Fruit fly (Drosophila melanogaster) whole organism, adult: Measurements from ENCODE around the gene CG42395.

Experiments used
- CG11617 ChIP-seq: fragments of 200-800 bp; sonication (Bioruptor generic); optimal IDR thresholded peaks from 2 replicates; lab custom pipeline; 2017; ENCODE audit warnings: mild to moderate bottlenecking, missing biosample characterization, missing genetic modification reagents, missing genetic modification characterization
- CG12768 ChIP-seq: fragments of 200-800 bp; sonication (Bioruptor generic); optimal IDR thresholded peaks from 2 replicates; lab custom pipeline; 2017; ENCODE audit warnings: missing biosample characterization, missing genetic modification characterization, mild to moderate bottlenecking, moderate library complexity, missing genetic modification reagents
- CG14711 ChIP-seq: fragments of 200-800 bp; sonication (Bioruptor generic); optimal IDR thresholded peaks from 2 replicates; lab custom pipeline; 2018; ENCODE audit warnings: missing biosample characterization, mild to moderate bottlenecking, missing genetic modification characterization, moderate library complexity
- CG1620 ChIP-seq: fragments of 200-800 bp; sonication (Bioruptor generic); optimal IDR thresholded peaks from 2 replicates; lab custom pipeline; 2016; ENCODE audit warnings: missing biosample characterization, missing genetic modification characterization
- CG33017 ChIP-seq: fragments of 200-800 bp; sonication (Bioruptor generic); optimal IDR thresholded peaks from 2 replicates; lab custom pipeline; 2018; ENCODE audit warnings: missing biosample characterization, mild to moderate bottlenecking, missing genetic modification characterization, moderate library complexity
- CG5204 ChIP-seq: fragments of 200-800 bp; sonication (Bioruptor generic); optimal IDR thresholded peaks from 2 replicates; lab custom pipeline; 2016; ENCODE audit warnings: missing biosample characterization, missing genetic modification characterization
- CG7045 ChIP-seq: fragments of 200-800 bp; sonication (Bioruptor generic); optimal IDR thresholded peaks from 2 replicates; lab custom pipeline; 2017; ENCODE audit warnings: missing biosample characterization, mild to moderate bottlenecking, missing genetic modification characterization
- CG7101 ChIP-seq: fragments of 200-800 bp; sonication (Bioruptor generic); optimal IDR thresholded peaks from 2 replicates; lab custom pipeline; 2018; ENCODE audit warnings: missing biosample characterization, mild to moderate bottlenecking, missing genetic modification characterization, moderate library complexity
- Clk ChIP-seq: fragments of 200-800 bp; sonication (Bioruptor generic); optimal IDR thresholded peaks from 2 replicates; lab custom pipeline; 2017; ENCODE audit warnings: missing biosample characterization, missing genetic modification characterization
- Crg-1 ChIP-seq: fragments of 200-800 bp; sonication (Bioruptor generic); optimal IDR thresholded peaks from 2 replicates; lab custom pipeline; 2016; ENCODE audit warnings: missing biosample characterization, missing genetic modification characterization
- Hr96 ChIP-seq: fragments of 200-800 bp; sonication (Bioruptor generic); optimal IDR thresholded peaks from 2 replicates; lab custom pipeline; 2016; ENCODE audit warnings: missing biosample characterization, missing genetic modification characterization
- Mnt ChIP-seq: fragments of 200-800 bp; sonication (Bioruptor generic); optimal IDR thresholded peaks from 2 replicates; lab custom pipeline; 2016; ENCODE audit warnings: missing biosample characterization, mild to moderate bottlenecking, missing genetic modification characterization
- bab1 ChIP-seq: fragments of 200-800 bp; sonication (Bioruptor generic); optimal IDR thresholded peaks from 3 replicates; lab custom pipeline; 2019; ENCODE audit warnings: missing biosample characterization, mild to moderate bottlenecking, missing genetic modification characterization, moderate library complexity
- cic ChIP-seq: fragments of 200-800 bp; sonication (Bioruptor generic); optimal IDR thresholded peaks from 2 replicates; lab custom pipeline; 2017; ENCODE audit warnings: missing biosample characterization, mild to moderate bottlenecking, missing genetic modification characterization, moderate library complexity
- cnc ChIP-seq, 2 experiments: fragments of >200 bp; optimal IDR thresholded peaks; 2 replicates each; lab custom pipeline; 2017
- kay ChIP-seq: fragments of 200-800 bp; sonication (Bioruptor generic); peaks from one replicate; lab custom pipeline; 2016; ENCODE audit warnings: missing biosample characterization, missing genetic modification characterization, borderline replicate concordance
- ovo ChIP-seq: fragments of 200-800 bp; sonication (Bioruptor generic); optimal IDR thresholded peaks from 2 replicates; lab custom pipeline; 2016; ENCODE audit warnings: missing biosample characterization, missing genetic modification characterization
- pad ChIP-seq: fragments of 200-800 bp; sonication (Bioruptor generic); optimal IDR thresholded peaks from 3 replicates; lab custom pipeline; 2017; ENCODE audit warnings: missing biosample characterization, missing genetic modification characterization, mild to moderate bottlenecking, moderate library complexity, missing genetic modification reagents
- tj ChIP-seq: fragments of 200-800 bp; sonication (Bioruptor generic); optimal IDR thresholded peaks from 3 replicates; lab custom pipeline; 2017; ENCODE audit warnings: missing biosample characterization, mild to moderate bottlenecking, missing genetic modification characterization, moderate library complexity
- toe ChIP-seq: fragments of 200-800 bp; sonication (Bioruptor generic); optimal IDR thresholded peaks from 2 replicates; lab custom pipeline; 2016; ENCODE audit warnings: missing biosample characterization, missing genetic modification characterization

Gene CG42395

DNA sequence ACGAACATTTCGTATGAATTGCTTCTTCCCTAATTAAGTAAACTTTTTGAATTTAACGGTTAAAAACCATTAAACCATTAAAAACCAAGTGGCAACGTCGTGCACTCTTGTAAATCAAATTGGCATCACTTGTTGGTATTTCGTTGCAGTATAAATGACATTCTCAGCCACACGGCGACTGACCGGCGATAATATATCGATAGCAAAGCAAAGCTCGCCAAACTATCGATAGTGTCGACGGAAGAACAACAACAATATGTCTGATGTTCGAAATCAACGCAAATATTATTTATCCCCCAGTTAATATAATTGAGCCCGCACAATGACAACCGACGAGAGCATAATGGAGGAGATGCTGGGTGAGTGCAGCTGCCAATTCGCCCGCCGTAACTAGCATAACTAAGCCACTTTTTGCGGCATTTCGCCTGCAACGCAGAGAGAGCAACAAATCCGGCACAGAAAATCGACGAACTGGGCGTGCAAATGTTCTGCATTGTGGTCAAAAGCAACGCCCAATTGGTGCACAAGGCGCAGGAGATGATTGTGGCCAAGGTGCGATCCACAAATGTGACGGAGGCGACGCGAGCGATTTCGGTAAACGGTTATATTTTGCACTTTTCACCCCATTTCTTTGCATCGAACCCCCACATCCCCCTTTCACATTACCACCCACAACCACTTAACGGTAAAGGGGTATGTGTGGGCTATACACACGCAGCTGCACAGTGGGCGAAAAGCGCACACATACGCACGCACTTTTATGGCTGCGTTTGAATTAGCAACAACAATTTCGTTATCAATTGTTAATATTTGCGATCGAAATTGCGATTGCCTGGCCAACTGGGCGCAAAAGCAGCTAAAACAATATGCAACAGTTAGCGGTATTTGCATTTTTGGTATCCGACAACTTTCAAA, 25.0 kb upstream of the CG42395 start, which contains the start of gene Gga:
TSS of gene Gga (plus strand) at position 213 of the 915 bp plus-strand sequence.
- TF ChIP-seq pad (GFP tag; lab: Kevin White, UChicago) (peak; percentile 62), CG11617 (GFP tag; lab: Kevin White, UChicago) (peak; percentile 4), CG7101 (tag; lab: Kevin White, UChicago) (peak; percentile 19), Crg-1 (GFP tag; lab: Kevin White, UChicago) (peak; percentile 1), CG5204 (no peak), ovo (GFP tag; lab: Kevin White, UChicago) (peak; percentile 92), bab1 (GFP tag; lab: Kevin White, UChicago) (peak; percentile 42), CG7045 (GFP tag; lab: Kevin White, UChicago) (no peak), CG1620 (GFP tag; lab: Kevin White, UChicago) (peak; percentile 21), Mnt (GFP tag; lab: Kevin White, UChicago) (peak; percentile 7)

DNA sequence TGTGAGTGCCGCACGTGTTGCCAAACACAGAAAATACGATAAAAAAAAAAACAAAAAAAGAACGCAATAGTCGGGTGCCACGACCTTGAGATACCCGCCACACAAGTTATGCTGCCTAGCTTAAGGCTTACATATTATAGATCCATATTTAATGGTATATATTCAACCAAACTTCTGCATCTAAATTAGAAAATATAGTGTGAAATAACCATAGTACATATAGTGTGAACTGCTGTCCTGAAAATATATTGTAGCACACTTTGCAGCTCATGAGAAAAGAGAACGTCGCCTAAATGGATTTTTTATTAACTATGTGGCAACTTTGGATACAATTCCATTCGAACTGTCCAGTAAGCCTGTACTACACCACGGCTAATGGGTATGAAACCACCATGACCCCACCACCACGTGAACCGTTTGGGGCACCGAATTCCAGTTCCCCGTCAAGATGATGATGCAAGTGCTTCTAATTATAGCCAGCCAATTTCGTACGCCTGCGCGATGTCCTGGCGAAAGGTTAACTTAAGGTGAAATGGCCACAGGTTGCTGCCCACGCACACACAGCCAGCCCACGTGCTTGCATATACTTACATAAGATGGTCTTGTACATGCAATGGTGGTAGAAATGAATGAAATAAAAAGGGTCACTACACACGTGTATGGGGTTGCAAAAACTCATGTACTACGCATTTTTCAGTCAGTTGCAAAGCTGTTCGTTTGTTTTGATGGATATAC, 24.2 kb upstream of the CG42395 start:
- no peak for TF ChIP-seq pad (GFP tag; lab: Kevin White, UChicago)
- TF ChIP-seq CG33017 (tag; lab: Kevin White, UChicago), result peak; percentile 31
- peak; percentile 39 for TF ChIP-seq CG7101 (tag; lab: Kevin White, UChicago)
- peak; percentile 47 for TF ChIP-seq CG11617 (GFP tag; lab: Kevin White, UChicago)
- peak; percentile 22 for TF ChIP-seq toe (GFP tag; lab: Kevin White, UChicago)
- TF ChIP-seq tj, result peak; percentile 27
- no peak for TF ChIP-seq Hr96 (GFP tag; lab: Kevin White, UChicago)
- peak; percentile 49 for TF ChIP-seq CG14711 (tag; lab: Kevin White, UChicago)
- TF ChIP-seq ovo (GFP tag; lab: Kevin White, UChicago), result no peak
- no peak for TF ChIP-seq Clk (GFP tag; lab: Kevin White, UChicago)
- no peak for TF ChIP-seq cic (GFP tag; lab: Kevin White, UChicago)
- TF ChIP-seq bab1 (GFP tag; lab: Kevin White, UChicago), result no peak
- peak; percentile 80 for TF ChIP-seq Mnt (GFP tag; lab: Kevin White, UChicago)
- no peak for TF ChIP-seq Crg-1 (GFP tag; lab: Kevin White, UChicago)
- TF ChIP-seq CG1620 (GFP tag; lab: Kevin White, UChicago), result no peak
- no peak for TF ChIP-seq cnc (optimal IDR thresholded peaks at IDR 0.05; lab: Kevin White, UChicago)
- TF ChIP-seq CG7045 (GFP tag; lab: Kevin White, UChicago), result peak; percentile 61
- TF ChIP-seq CG12768 (GFP tag; lab: Kevin White, UChicago), result peak; percentile 8
- TF ChIP-seq CG5204, result no peak
- no peak for TF ChIP-seq kay

DNA sequence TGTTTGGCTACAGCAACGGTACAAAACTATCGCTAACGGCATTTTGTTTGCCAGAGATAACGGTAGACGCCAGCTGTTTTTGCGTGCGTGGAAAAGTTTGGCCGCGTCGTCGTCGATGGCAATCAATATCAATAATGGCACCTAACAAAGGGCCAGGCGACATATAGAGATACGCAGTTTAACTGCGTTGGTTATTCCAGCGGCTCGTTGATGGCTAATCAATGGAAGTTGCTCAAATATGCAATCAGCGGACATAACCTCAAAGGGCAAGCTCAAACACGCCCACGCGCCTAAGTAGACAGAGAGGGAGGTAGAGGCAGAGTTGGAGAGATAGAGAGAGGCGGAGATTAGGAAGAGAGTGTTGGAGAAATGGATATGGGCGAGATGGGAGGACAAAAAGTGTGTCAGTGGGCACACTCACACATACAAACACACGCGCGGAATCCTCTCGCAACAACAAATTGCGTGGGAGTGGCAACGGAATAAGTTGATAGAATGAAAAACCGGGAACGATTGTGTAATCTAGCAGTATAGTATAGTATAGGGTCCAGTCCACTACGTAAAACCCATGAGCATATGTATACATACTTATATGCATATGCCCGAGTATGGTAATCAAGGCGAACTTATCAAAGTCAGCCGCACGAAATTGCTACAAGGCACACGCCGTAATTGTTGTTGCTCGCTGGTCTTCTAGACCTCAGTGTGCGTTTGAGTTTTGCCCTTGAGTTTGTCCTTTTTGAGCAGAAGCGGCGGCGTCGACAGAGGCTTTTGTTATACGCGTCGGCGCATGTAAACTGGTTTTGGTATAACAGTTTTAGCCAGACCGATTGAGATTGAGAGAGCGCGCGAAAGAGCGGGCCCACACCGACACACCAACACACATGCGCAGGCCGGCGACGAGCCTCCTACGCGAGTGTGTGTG, 23.4 kb upstream of the CG42395 start:
- TF ChIP-seq tj (no peak), kay (no peak), toe (GFP tag; lab: Kevin White, UChicago) (no peak), cic (GFP tag; lab: Kevin White, UChicago) (no peak), ovo (GFP tag; lab: Kevin White, UChicago) (peak; percentile 96), Hr96 (GFP tag; lab: Kevin White, UChicago) (no peak), CG11617 (GFP tag; lab: Kevin White, UChicago) (no peak), CG33017 (tag; lab: Kevin White, UChicago) (no peak), CG7101 (tag; lab: Kevin White, UChicago) (no peak), CG5204 (no peak), CG1620 (GFP tag; lab: Kevin White, UChicago) (no peak), Mnt (GFP tag; lab: Kevin White, UChicago) (peak; percentile 44), Clk (GFP tag; lab: Kevin White, UChicago) (no peak), cnc (optimal IDR thresholded peaks at IDR 0.05; lab: Kevin White, UChicago) (no peak), CG7045 (GFP tag; lab: Kevin White, UChicago) (no peak)

DNA sequence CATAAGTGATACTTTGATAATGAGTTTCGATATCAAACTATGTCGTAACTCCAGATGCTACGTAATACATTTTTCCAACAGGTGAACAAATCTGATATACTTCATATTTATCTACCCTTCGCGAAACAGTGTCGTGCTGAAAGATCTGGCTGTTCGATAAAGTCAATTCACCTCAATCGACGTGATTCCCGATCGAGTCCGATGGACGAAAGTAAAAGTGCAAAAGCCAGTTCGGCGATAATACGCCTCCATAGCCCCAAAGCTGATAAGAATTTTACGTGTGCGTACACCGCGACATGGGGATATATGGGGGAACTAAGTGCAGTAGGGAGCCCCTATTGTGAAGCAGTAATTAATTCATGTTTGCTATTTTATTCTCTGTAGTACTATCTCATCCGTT, 22.1 kb upstream of the CG42395 start:
- no peak for TF ChIP-seq CG5204
- TF ChIP-seq kay, result no peak
- no peak for TF ChIP-seq bab1 (GFP tag; lab: Kevin White, UChicago)
- no peak for TF ChIP-seq tj
- no peak for TF ChIP-seq toe (GFP tag; lab: Kevin White, UChicago)
- TF ChIP-seq cnc (optimal IDR thresholded peaks at IDR 0.05; lab: Kevin White, UChicago), result no peak
- TF ChIP-seq CG1620 (GFP tag; lab: Kevin White, UChicago), result no peak
- TF ChIP-seq cic (GFP tag; lab: Kevin White, UChicago), result no peak
- TF ChIP-seq Mnt (GFP tag; lab: Kevin White, UChicago), result no peak
- TF ChIP-seq CG33017 (tag; lab: Kevin White, UChicago), result no peak
- no peak for TF ChIP-seq Crg-1 (GFP tag; lab: Kevin White, UChicago)
- no peak for TF ChIP-seq CG7045 (GFP tag; lab: Kevin White, UChicago)
- TF ChIP-seq CG11617 (GFP tag; lab: Kevin White, UChicago), result no peak
- no peak for TF ChIP-seq Clk (GFP tag; lab: Kevin White, UChicago)
- TF ChIP-seq pad (GFP tag; lab: Kevin White, UChicago), result no peak
- TF ChIP-seq CG14711 (tag; lab: Kevin White, UChicago), result no peak
- no peak for TF ChIP-seq CG12768 (GFP tag; lab: Kevin White, UChicago)
- no peak for TF ChIP-seq CG7101 (tag; lab: Kevin White, UChicago)
- TF ChIP-seq ovo (GFP tag; lab: Kevin White, UChicago), result no peak
